Worm (Caenorhabditis elegans) whole organism, L4/young adult: ENCODE measurements around the gene T28F3.9.
"Not testable (repeated sequence)": the region's sequence is repeated elsewhere in the genome, so short reads cannot be mapped to it uniquely, and the experiment has no call there.

Experiments used
- W03F9.2 ChIP-seq: fragments of 150-350 bp; optimal IDR thresholded peaks from 2 replicates; lab custom pipeline; 2014; ENCODE audit warnings: missing biosample characterization, missing genetic modification characterization
- dao-5 ChIP-seq: sonication (generic microtip); optimal IDR thresholded peaks from 2 replicates; lab custom pipeline; 2016; ENCODE audit warnings: missing genotype, missing genetic modification characterization, moderate library complexity, missing compliant biosample characterization

DNA sequence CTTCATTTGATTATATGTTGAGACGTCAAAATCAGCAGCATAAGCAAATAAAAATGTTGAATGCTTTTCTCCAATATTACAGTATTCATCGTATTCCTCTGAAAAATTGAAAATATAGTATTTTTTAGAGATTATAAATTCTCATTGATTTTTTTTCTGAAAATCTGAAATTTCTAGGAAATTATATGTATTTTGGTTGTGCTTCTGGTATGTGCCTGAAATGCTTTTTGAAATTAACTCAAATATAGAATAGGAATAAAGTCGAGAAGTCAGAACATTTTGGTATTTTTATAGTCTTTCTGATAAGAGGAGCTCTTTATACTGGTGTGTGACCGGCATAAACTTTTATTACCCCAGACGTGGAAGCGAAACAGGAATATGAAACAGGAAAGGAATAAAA is 1.1 kb upstream of the T28F3.9 start, which contains the start of gene T28F3.8:
- TF ChIP-seq W03F9.2, dao-5 (tag; lab: Kevin White, UChicago): not testable (repeated sequence)
